Fruit fly (Drosophila melanogaster) whole organism, prepupa: ENCODE measurements around the gene waw.

Source experiments
- CG10631 ChIP-seq: fragments of 200-800 bp; sonication (Bioruptor generic); optimal IDR thresholded peaks from 2 replicates; lab custom pipeline; 2016; ENCODE audit warnings: missing biosample characterization, missing genetic modification characterization
- CG11294 ChIP-seq: fragments of 200-800 bp; sonication (Bioruptor generic); IDR thresholded peaks from 2 replicates; pipeline ENCODE4 v1.3.6; 2022; ENCODE audit warnings: missing biosample characterization, missing genetic modification characterization
- CG11762 ChIP-seq: fragments of 200-800 bp; sonication (Bioruptor generic); optimal IDR thresholded peaks from 3 replicates; lab custom pipeline; 2016; ENCODE audit warnings: missing biosample characterization, missing genetic modification characterization; ENCODE audit not compliant: insufficient read depth
- CG11902 ChIP-seq: fragments of 200-800 bp; sonication (Bioruptor generic); optimal IDR thresholded peaks from 3 replicates; lab custom pipeline; 2016; ENCODE audit warnings: missing biosample characterization, missing genetic modification characterization
- CG15336 ChIP-seq: fragments of 200-800 bp; sonication (Bioruptor generic); IDR thresholded peaks from 2 replicates; pipeline ENCODE4 v1.3.6; 2022; ENCODE audit warnings: missing biosample characterization, missing genetic modification characterization
- CG1621 ChIP-seq: fragments of 200-800 bp; sonication (Bioruptor generic); optimal IDR thresholded peaks from 3 replicates; lab custom pipeline; 2018; ENCODE audit warnings: missing biosample characterization, mild to moderate bottlenecking, missing genetic modification characterization
- CG16779 ChIP-seq: fragments of 200-800 bp; sonication (Bioruptor generic); optimal IDR thresholded peaks from 3 replicates; lab custom pipeline; 2017; ENCODE audit warnings: missing biosample characterization, mild to moderate bottlenecking, missing genetic modification characterization
- CG3032 ChIP-seq: fragments of 200-800 bp; optimal IDR thresholded peaks from 2 replicates; lab custom pipeline; 2019; ENCODE audit warnings: missing biosample characterization, mild to moderate bottlenecking, missing genetic modification characterization, moderate library complexity
- CG31627 ChIP-seq: fragments of 200-800 bp; sonication (Bioruptor generic); optimal IDR thresholded peaks from 3 replicates; lab custom pipeline; 2016; ENCODE audit warnings: missing biosample characterization, missing genetic modification characterization
- CG32006 ChIP-seq: fragments of 200-800 bp; sonication (Bioruptor generic); optimal IDR thresholded peaks from 3 replicates; lab custom pipeline; 2017; ENCODE audit warnings: missing biosample characterization, mild to moderate bottlenecking, missing genetic modification characterization
- CG34406 ChIP-seq: fragments of 200-800 bp; sonication (Bioruptor generic); optimal IDR thresholded peaks from 3 replicates; lab custom pipeline; 2016; ENCODE audit warnings: missing biosample characterization, missing genetic modification characterization
- CG3919 ChIP-seq: fragments of 200-800 bp; sonication (Bioruptor generic); optimal IDR thresholded peaks from 3 replicates; lab custom pipeline; 2016; ENCODE audit warnings: missing biosample characterization, missing genetic modification characterization
- CG4318 ChIP-seq: fragments of 200-800 bp; sonication (Bioruptor generic); optimal IDR thresholded peaks from 3 replicates; lab custom pipeline; 2017; ENCODE audit warnings: missing biosample characterization, mild to moderate bottlenecking, missing genetic modification characterization
- CG6163 ChIP-seq: fragments of 200-800 bp; sonication (Bioruptor generic); IDR thresholded peaks from 3 replicates; pipeline ENCODE4 v1.3.6; 2022; ENCODE audit warnings: missing biosample characterization, missing genetic modification characterization
- CG6276 ChIP-seq: fragments of 200-800 bp; sonication (Bioruptor generic); optimal IDR thresholded peaks from 2 replicates; lab custom pipeline; 2017; ENCODE audit warnings: missing biosample characterization, mild to moderate bottlenecking, missing genetic modification characterization
- CG6808 ChIP-seq: fragments of 200-800 bp; sonication (Bioruptor generic); optimal IDR thresholded peaks from 3 replicates; lab custom pipeline; 2017; ENCODE audit warnings: missing biosample characterization, missing genetic modification characterization, mild to moderate bottlenecking, moderate library complexity, missing genetic modification reagents
- CG6854 ChIP-seq: fragments of 200-800 bp; sonication (Bioruptor generic); optimal IDR thresholded peaks from 2 replicates; lab custom pipeline; 2017; ENCODE audit warnings: missing biosample characterization, mild to moderate bottlenecking, missing genetic modification characterization
- CG8119 ChIP-seq: fragments of 200-800 bp; sonication (Bioruptor generic); IDR thresholded peaks from 3 replicates; pipeline ENCODE4 v1.3.6; 2022; ENCODE audit warnings: missing biosample characterization, missing genetic modification characterization
- CG8319 ChIP-seq: fragments of 200-800 bp; sonication (Bioruptor generic); optimal IDR thresholded peaks from 3 replicates; lab custom pipeline; 2016; ENCODE audit warnings: missing biosample characterization, missing genetic modification characterization
- CG8632 ChIP-seq: fragments of 200-800 bp; sonication (Bioruptor generic); optimal IDR thresholded peaks from 3 replicates; lab custom pipeline; 2016; ENCODE audit warnings: missing biosample characterization, missing genetic modification characterization
- CG9139 ChIP-seq: fragments of 200-800 bp; sonication (Bioruptor generic); optimal IDR thresholded peaks from 3 replicates; lab custom pipeline; 2017; ENCODE audit warnings: missing biosample characterization, mild to moderate bottlenecking, missing genetic modification characterization
- Eip75B ChIP-seq: fragments of 200-800 bp; sonication (Bioruptor generic); optimal IDR thresholded peaks from 3 replicates; lab custom pipeline; 2016; ENCODE audit warnings: missing biosample characterization, missing genetic modification characterization
- Eip78C ChIP-seq: fragments of 200-800 bp; sonication (Bioruptor generic); peaks from one replicate; lab custom pipeline; 2016; ENCODE audit warnings: missing biosample characterization, missing genetic modification characterization
- Eip93F ChIP-seq: fragments of 200-800 bp; sonication (Bioruptor generic); optimal IDR thresholded peaks from 2 replicates; lab custom pipeline; 2016; ENCODE audit warnings: missing biosample characterization, mild to moderate bottlenecking, missing genetic modification characterization
- Ets21C ChIP-seq: fragments of 200-800 bp; sonication (Bioruptor generic); optimal IDR thresholded peaks from 3 replicates; lab custom pipeline; 2016; ENCODE audit warnings: missing biosample characterization, missing genetic modification characterization
- Ets96B ChIP-seq: fragments of 200-800 bp; optimal IDR thresholded peaks from 2 replicates; lab custom pipeline; 2019; ENCODE audit warnings: missing biosample characterization, mild to moderate bottlenecking, missing genetic modification characterization, moderate library complexity
- Gug ChIP-seq: fragments of 200-800 bp; sonication (Bioruptor generic); IDR thresholded peaks from 2 replicates; pipeline ENCODE4 v1.3.6; 2022; ENCODE audit warnings: missing biosample characterization, missing genetic modification characterization
- Hr38 ChIP-seq: sonication (Bioruptor generic); optimal IDR thresholded peaks from 2 replicates; lab custom pipeline; 2016; ENCODE audit warnings: missing biosample characterization, missing genetic modification characterization
- Hr39 ChIP-seq: fragments of 200-800 bp; sonication (Bioruptor generic); optimal IDR thresholded peaks from 2 replicates; lab custom pipeline; 2016; ENCODE audit warnings: missing biosample characterization, missing genetic modification characterization
- Hr4 ChIP-seq: fragments of 200-800 bp; sonication (Bioruptor generic); optimal IDR thresholded peaks from 3 replicates; lab custom pipeline; 2016; ENCODE audit warnings: missing biosample characterization, missing genetic modification characterization
- Lpt ChIP-seq: fragments of 200-800 bp; sonication (Bioruptor generic); optimal IDR thresholded peaks from 3 replicates; lab custom pipeline; 2016; ENCODE audit warnings: missing biosample characterization, missing genetic modification characterization
- Smox ChIP-seq: fragments of 200-800 bp; sonication (Bioruptor generic); optimal IDR thresholded peaks from 3 replicates; lab custom pipeline; 2016; ENCODE audit warnings: missing biosample characterization, missing genetic modification characterization
- Sox102F ChIP-seq: fragments of 200-800 bp; sonication (Bioruptor generic); optimal IDR thresholded peaks from 2 replicates; lab custom pipeline; 2016; ENCODE audit warnings: missing biosample characterization, mild to moderate bottlenecking, missing genetic modification characterization
- Sox14 ChIP-seq: fragments of 200-800 bp; sonication (Bioruptor generic); optimal IDR thresholded peaks from 3 replicates; lab custom pipeline; 2016; ENCODE audit warnings: missing biosample characterization, missing genetic modification characterization
- Sox15 ChIP-seq: fragments of 200-800 bp; sonication (Bioruptor generic); optimal IDR thresholded peaks from 3 replicates; lab custom pipeline; 2016; ENCODE audit warnings: missing biosample characterization, missing genetic modification characterization
- achi ChIP-seq: fragments of 200-800 bp; sonication (Bioruptor generic); optimal IDR thresholded peaks from 3 replicates; lab custom pipeline; 2016; ENCODE audit warnings: missing biosample characterization, missing genetic modification characterization
- acj6 ChIP-seq: fragments of 200-800 bp; sonication (Bioruptor generic); optimal IDR thresholded peaks from 3 replicates; lab custom pipeline; 2016; ENCODE audit warnings: missing biosample characterization, missing genetic modification characterization
- cyc ChIP-seq: fragments of 200-800 bp; sonication (Bioruptor generic); optimal IDR thresholded peaks from 3 replicates; lab custom pipeline; 2016; ENCODE audit warnings: missing biosample characterization, missing genetic modification characterization
- dac ChIP-seq: fragments of 200-800 bp; sonication (Bioruptor generic); optimal IDR thresholded peaks from 2 replicates; lab custom pipeline; 2017; ENCODE audit warnings: missing biosample characterization, mild to moderate bottlenecking, missing genetic modification characterization
- dsx ChIP-seq: fragments of 200-800 bp; optimal IDR thresholded peaks from 3 replicates; lab custom pipeline; 2019; ENCODE audit warnings: missing biosample characterization, mild to moderate bottlenecking, missing genetic modification characterization, moderate library complexity; ENCODE audit not compliant: poor library complexity, severe bottlenecking
- eg ChIP-seq: fragments of 200-800 bp; sonication (Bioruptor generic); IDR thresholded peaks from 3 replicates; pipeline ENCODE4 v1.3.6; 2022; ENCODE audit warnings: missing biosample characterization, missing genetic modification characterization
- esn ChIP-seq: fragments of 200-800 bp; sonication (Bioruptor generic); optimal IDR thresholded peaks from 2 replicates; lab custom pipeline; 2016; ENCODE audit warnings: missing biosample characterization, mild to moderate bottlenecking, missing genetic modification characterization, moderate library complexity
- fd59A ChIP-seq: fragments of 200-800 bp; sonication (Bioruptor generic); optimal IDR thresholded peaks from 2 replicates; lab custom pipeline; 2017; ENCODE audit warnings: missing biosample characterization, mild to moderate bottlenecking, missing genetic modification characterization, missing genetic modification reagents
- fd85E ChIP-seq: fragments of 200-800 bp; sonication (Bioruptor generic); optimal IDR thresholded peaks from 3 replicates; lab custom pipeline; 2016; ENCODE audit warnings: missing biosample characterization, missing genetic modification characterization
- fkh ChIP-seq: fragments of 200-800 bp; sonication (Bioruptor generic); optimal IDR thresholded peaks from 3 replicates; lab custom pipeline; 2017; ENCODE audit warnings: missing biosample characterization, mild to moderate bottlenecking, missing genetic modification characterization, moderate library complexity
- lz ChIP-seq: fragments of 200-800 bp; sonication (Bioruptor generic); optimal IDR thresholded peaks from 3 replicates; lab custom pipeline; 2016; ENCODE audit warnings: missing biosample characterization, missing genetic modification characterization
- net ChIP-seq: fragments of 200-800 bp; sonication (Bioruptor generic); optimal IDR thresholded peaks from 3 replicates; lab custom pipeline; 2016; ENCODE audit warnings: missing biosample characterization, missing genetic modification characterization
- pdm3 ChIP-seq: fragments of 200-800 bp; sonication (Bioruptor generic); optimal IDR thresholded peaks from 3 replicates; lab custom pipeline; 2016; ENCODE audit warnings: missing biosample characterization, missing genetic modification characterization
- ss ChIP-seq, 2 experiments: fragments of 200-800 bp; sonication (Bioruptor generic); optimal IDR thresholded peaks; 2 replicates in 1 of 2; 3 replicates in 1 of 2; lab custom pipeline; 2017 to 2018; ENCODE audit warnings: mild to moderate bottlenecking in 2 of 2, missing biosample characterization in 2 of 2, missing genetic modification characterization in 2 of 2, moderate library complexity in 1 of 2
- svp ChIP-seq: fragments of 200-800 bp; sonication (Bioruptor generic); peaks from one replicate; lab custom pipeline; 2016; ENCODE audit warnings: missing biosample characterization, missing genetic modification characterization
- topi ChIP-seq: fragments of 200-800 bp; sonication (Bioruptor generic); optimal IDR thresholded peaks from 3 replicates; lab custom pipeline; 2016; ENCODE audit warnings: missing biosample characterization, missing genetic modification characterization
- vri ChIP-seq: fragments of 200-800 bp; sonication (Bioruptor generic); optimal IDR thresholded peaks from 3 replicates; lab custom pipeline; 2016; ENCODE audit warnings: missing biosample characterization, mild to moderate bottlenecking, missing genetic modification characterization

The waw gene

dm6 chrX:21373659-21374426 is 11.0 kb downstream of the waw start, which contains the start of gene slgA:
slgA (plus strand) TSS chrX:21374002.
- no peak for TF ChIP-seq svp (GFP tag; lab: Kevin White, UChicago)
- peak; percentile 40 for TF ChIP-seq Sox14 (GFP tag; lab: Kevin White, UChicago)
- TF ChIP-seq Eip78C (GFP tag; lab: Kevin White, UChicago): peak; percentile 1
- TF ChIP-seq pdm3 (GFP tag; lab: Kevin White, UChicago): no peak
- no peak for TF ChIP-seq CG32006 (GFP tag; lab: Kevin White, UChicago)
- TF ChIP-seq Eip93F (GFP tag; lab: Kevin White, UChicago): no peak
- no peak for TF ChIP-seq Sox15 (GFP tag; lab: Kevin White, UChicago)
- peak; percentile 45 for TF ChIP-seq CG31627 (GFP tag; lab: Kevin White, UChicago)
- peak; percentile 6; the same call in 1 of the 2 replicates for TF ChIP-seq CG15336 (GFP tag; lab: Robert Waterston, UW)
- peak; percentile 7 for TF ChIP-seq CG3919 (GFP tag; lab: Kevin White, UChicago)
- TF ChIP-seq CG6854: peak; percentile 23
- TF ChIP-seq esn (GFP tag; lab: Kevin White, UChicago): peak; percentile 14
- no peak for TF ChIP-seq CG4318
- no peak for TF ChIP-seq CG16779 (tag; lab: Kevin White, UChicago)
- TF ChIP-seq topi (GFP tag; lab: Kevin White, UChicago): peak; percentile 39
- TF ChIP-seq fd59A (GFP tag; lab: Kevin White, UChicago): no peak
- no peak for TF ChIP-seq CG8119
- TF ChIP-seq acj6 (GFP tag; lab: Kevin White, UChicago): no peak
- TF ChIP-seq CG6808 (GFP tag; lab: Kevin White, UChicago): no peak
- peak; percentile 8 for TF ChIP-seq CG11902 (GFP tag; lab: Kevin White, UChicago)
- no peak for TF ChIP-seq Ets96B (tag; lab: Kevin White, UChicago)
- no peak for TF ChIP-seq fd85E (GFP tag; lab: Kevin White, UChicago)
- no peak for TF ChIP-seq CG34406 (GFP tag; lab: Kevin White, UChicago)
- TF ChIP-seq achi (GFP tag; lab: Kevin White, UChicago): no peak
- peak; percentile 11 for TF ChIP-seq CG8319
- no peak for TF ChIP-seq Lpt
- TF ChIP-seq Hr39 (GFP tag; lab: Kevin White, UChicago): peak; percentile 36
- no peak for TF ChIP-seq dsx
- no peak for TF ChIP-seq Sox102F
- no peak for TF ChIP-seq dac (GFP tag; lab: Kevin White, UChicago)
- no peak for TF ChIP-seq CG3032
- no peak for TF ChIP-seq Hr38 (GFP tag; lab: Kevin White, UChicago)
- TF ChIP-seq eg: 0 out of 3 replicates have a peak, but pooled peaks have one; percentile 12
- no peak for TF ChIP-seq vri (GFP tag; lab: Kevin White, UChicago)
- no peak for TF ChIP-seq CG11762 (GFP tag; lab: Kevin White, UChicago)
- TF ChIP-seq CG10631 (GFP tag; lab: Kevin White, UChicago): peak; percentile 26
- no peak for TF ChIP-seq fkh
- TF ChIP-seq net: no peak
- TF ChIP-seq CG6276 (GFP tag; lab: Kevin White, UChicago): no peak
- no peak for TF ChIP-seq Hr4 (GFP tag; lab: Kevin White, UChicago)
- TF ChIP-seq CG6163 (GFP tag; lab: Robert Waterston, UW): no peak
- TF ChIP-seq Ets21C (GFP tag; lab: Kevin White, UChicago): no peak
- peak; percentile 9 for TF ChIP-seq Eip75B
- TF ChIP-seq Smox (GFP tag; lab: Kevin White, UChicago): no peak
- no peak for TF ChIP-seq Gug (GFP tag; lab: Robert Waterston, UW)
- no peak for TF ChIP-seq CG8632
- no peak for TF ChIP-seq CG1621
- TF ChIP-seq CG11294 (GFP tag; lab: Robert Waterston, UW): no peak
- TF ChIP-seq lz (GFP tag; lab: Kevin White, UChicago): peak; percentile 31
- no peak for TF ChIP-seq CG9139
- TF ChIP-seq cyc (GFP tag; lab: Kevin White, UChicago): peak; percentile 43
- TF ChIP-seq ss (GFP tag; optimal IDR thresholded peaks at IDR 0.05; lab: Kevin White, UChicago): no peak
